Fruit fly (Drosophila melanogaster): ENCODE data around the gene Pus10.

Gene Pus10

dm6 chr2L:165253-165890, 10.3 kb upstream of the Pus10 start:
- peak; percentile 16 for TF ChIP-seq HLH106 (tag; optimal IDR thresholded peaks at IDR 0.05)
- TF ChIP-seq CG32264 (GFP tag; optimal IDR thresholded peaks at IDR 0.05): no peak
- TF ChIP-seq Sp1 (GFP tag; optimal IDR thresholded peaks at IDR 0.05): no peak
- TF ChIP-seq sv (GFP tag; optimal IDR thresholded peaks at IDR 0.05): no peak
- TF ChIP-seq lola (GFP tag; optimal IDR thresholded peaks at IDR 0.05): no peak
- TF ChIP-seq CrebA (GFP tag; optimal IDR thresholded peaks at IDR 0.05; ENCODE audit: borderline replicate concordance): no peak
- peak; percentile 52 for TF ChIP-seq h (GFP tag; optimal IDR thresholded peaks at IDR 0.05)
- no peak for TF ChIP-seq GATAd (GFP tag; optimal IDR thresholded peaks at IDR 0.05)
- no peak for TF ChIP-seq dsf (GFP tag; optimal IDR thresholded peaks at IDR 0.05; ENCODE audit: borderline replicate concordance)
- no peak for TF ChIP-seq woc (GFP tag; optimal IDR thresholded peaks at IDR 0.05)
- no peak for TF ChIP-seq Hr83 (GFP tag; optimal IDR thresholded peaks at IDR 0.05; ENCODE audit: poor library complexity, severe bottlenecking)
- no peak for TF ChIP-seq OdsH (GFP tag; optimal IDR thresholded peaks at IDR 0.05)
- TF ChIP-seq brk (GFP tag; optimal IDR thresholded peaks at IDR 0.05): no peak
- TF ChIP-seq dl (GFP tag; optimal IDR thresholded peaks at IDR 0.05; ENCODE audit: insufficient read depth in 1 of 2, partially characterized antibody in 2 of 2): no peak
- no peak for TF ChIP-seq dmrt93B (GFP tag; optimal IDR thresholded peaks at IDR 0.05)
- no peak for TF ChIP-seq Dfd (GFP tag; optimal IDR thresholded peaks at IDR 0.05)
- no peak for TF ChIP-seq Jra (GFP tag; optimal IDR thresholded peaks at IDR 0.05)
- TF ChIP-seq Myc (optimal IDR thresholded peaks at IDR 0.05): no peak
- peak; percentile 42 for TF ChIP-seq rgr (GFP tag; optimal IDR thresholded peaks at IDR 0.05)
- no peak for TF ChIP-seq Vsx2 (GFP tag; optimal IDR thresholded peaks at IDR 0.05; ENCODE audit: partially characterized antibody)
- no peak for TF ChIP-seq jim (GFP tag; optimal IDR thresholded peaks at IDR 0.05)
- no peak for TF ChIP-seq foxo (GFP tag; optimal IDR thresholded peaks at IDR 0.05)
- TF ChIP-seq fru (GFP tag; optimal IDR thresholded peaks at IDR 0.05): no peak
- no peak for TF ChIP-seq Abd-B (GFP tag; optimal IDR thresholded peaks at IDR 0.05)
- TF ChIP-seq CG9705 (GFP tag; optimal IDR thresholded peaks at IDR 0.05): no peak
- TF ChIP-seq br (GFP tag; optimal IDR thresholded peaks at IDR 0.05): no peak
- no peak for TF ChIP-seq usp (GFP tag; optimal IDR thresholded peaks at IDR 0.05)
- no peak for TF ChIP-seq tai (GFP tag; optimal IDR thresholded peaks at IDR 0.05)
- peak; percentile 19 for TF ChIP-seq Mio (GFP tag; optimal IDR thresholded peaks at IDR 0.05)
- TF ChIP-seq Hnf4 (GFP tag; optimal IDR thresholded peaks at IDR 0.05): no peak
- TF ChIP-seq ey (GFP tag; optimal IDR thresholded peaks at IDR 0.05): no peak
- TF ChIP-seq Dif (GFP tag; optimal IDR thresholded peaks at IDR 0.05; ENCODE audit: partially characterized antibody): peak; percentile 14
- no peak for TF ChIP-seq sage (GFP tag; optimal IDR thresholded peaks at IDR 0.05)
- no peak for TF ChIP-seq Rel (GFP tag; optimal IDR thresholded peaks at IDR 0.05)
- TF ChIP-seq Rel (tag; optimal IDR thresholded peaks at IDR 0.05): peak; percentile 32
- TF ChIP-seq psq (GFP tag; optimal IDR thresholded peaks at IDR 0.05): no peak
- no peak for TF ChIP-seq N (GFP tag; optimal IDR thresholded peaks at IDR 0.05)
- TF ChIP-seq Hr78 (GFP tag; optimal IDR thresholded peaks at IDR 0.05): no peak
- no peak for TF ChIP-seq pan (optimal IDR thresholded peaks at IDR 0.05)

- TF ChIP-seq tai (GFP tag; optimal IDR thresholded peaks at IDR 0.05) (no peak), HLH106 (tag; optimal IDR thresholded peaks at IDR 0.05) (no peak), CG32264 (GFP tag; optimal IDR thresholded peaks at IDR 0.05) (no peak), OdsH (GFP tag; optimal IDR thresholded peaks at IDR 0.05) (no peak)
Measured at dm6 chr2L:163229-163628, 8.1 kb upstream of the Pus10 start.

- TF ChIP-seq sage (GFP tag; optimal IDR thresholded peaks at IDR 0.05) (peak; percentile 42), foxo (GFP tag; optimal IDR thresholded peaks at IDR 0.05) (no peak), tai (GFP tag; optimal IDR thresholded peaks at IDR 0.05) (no peak), brk (GFP tag; optimal IDR thresholded peaks at IDR 0.05) (no peak)
Measured at dm6 chr2L:162208-162607, 7.1 kb upstream of the Pus10 start.

Data from whole organism, wandering third instar larva.